Worm (Caenorhabditis elegans) whole organism, L1 larva: ENCODE results near the gene apc-2.

Source experiments
- C34B4.2 ChIP-seq: sonication (generic microtip); optimal IDR thresholded peaks from 2 replicates; lab custom pipeline; 2017; ENCODE audit warnings: mild to moderate bottlenecking, missing genetic modification characterization, missing compliant biosample characterization
- F16B12.6 ChIP-seq: fragments of 150-350 bp; optimal IDR thresholded peaks from 2 replicates; lab custom pipeline; 2014; ENCODE audit warnings: missing biosample characterization, missing genetic modification characterization
- Y116A8C.19 ChIP-seq: sonication (generic microtip); optimal IDR thresholded peaks from 2 replicates; lab custom pipeline; 2016; ENCODE audit warnings: missing compliant biosample characterization, missing genetic modification characterization, borderline replicate concordance
- aha-1 ChIP-seq: fragments of 150-350 bp; optimal IDR thresholded peaks from 2 replicates; lab custom pipeline; 2014; ENCODE audit warnings: missing biosample characterization, missing genetic modification characterization
- alr-1 ChIP-seq: fragments of 200-800 bp; sonication (Bioruptor generic); optimal IDR thresholded peaks from 2 replicates; lab custom pipeline; 2018; ENCODE audit warnings: borderline replicate concordance, mild to moderate bottlenecking, missing genetic modification characterization, missing compliant biosample characterization
- blmp-1 ChIP-seq: fragments of 150-350 bp; optimal IDR thresholded peaks from 2 replicates; lab custom pipeline; 2014; ENCODE audit warnings: missing biosample characterization, missing genetic modification characterization
- ceh-8 ChIP-seq: fragments of 200-800 bp; sonication (Bioruptor generic); optimal IDR thresholded peaks from 2 replicates; lab custom pipeline; 2018; ENCODE audit warnings: mild to moderate bottlenecking, missing genetic modification characterization, moderate library complexity, missing compliant biosample characterization
- ceh-82 ChIP-seq, 3 experiments: fragments of 150-350 bp in 1 of 3; sonication (generic microtip) in 2 of 3; optimal IDR thresholded peaks; 2 replicates each; lab custom pipeline; 2014 to 2017; ENCODE audit warnings: missing biosample characterization in 3 of 3, missing genetic modification characterization in 3 of 3
- ceh-90 ChIP-seq: sonication (generic microtip); optimal IDR thresholded peaks from 2 replicates; lab custom pipeline; 2016; ENCODE audit warnings: missing genetic modification characterization, missing compliant biosample characterization
- dsc-1 ChIP-seq: sonication (generic microtip); optimal IDR thresholded peaks from 2 replicates; lab custom pipeline; 2016; ENCODE audit warnings: mild to moderate bottlenecking, missing genetic modification characterization, missing compliant biosample characterization
- efl-1 ChIP-seq, 4 experiments: fragments of 150-350 bp; optimal IDR thresholded peaks in 3 of 4; peaks in 1 of 4; 1 replicate in 1 of 4; 2 replicates in 3 of 4; lab custom pipeline; 2014; ENCODE audit warnings: missing biosample characterization in 2 of 4, missing genetic modification characterization in 2 of 4, missing genetic modification reagents in 2 of 4
- efl-3 ChIP-seq: fragments of 200-800 bp; sonication (Bioruptor generic); optimal IDR thresholded peaks from 2 replicates; lab custom pipeline; 2018; ENCODE audit warnings: mild to moderate bottlenecking, missing genetic modification characterization, missing compliant biosample characterization
- egl-27 ChIP-seq, 2 experiments: fragments of 150-350 bp in 1 of 2; sonication (generic microtip); optimal IDR thresholded peaks; 3 replicates each; lab custom pipeline; 2017 to 2018; ENCODE audit warnings: missing biosample characterization in 2 of 2, missing genetic modification characterization in 2 of 2, missing genetic modification reagents in 2 of 2
- elt-3 ChIP-seq, 6 experiments: fragments of 150-350 bp in 1 of 6; sonication (generic microtip); optimal IDR thresholded peaks; 2 replicates each; lab custom pipeline; 2017 to 2018; ENCODE audit warnings: missing biosample characterization in 6 of 6, missing genetic modification characterization in 6 of 6, inconsistent platforms in 1 of 6
- fkh-4 ChIP-seq: sonication (generic microtip); optimal IDR thresholded peaks from 2 replicates; lab custom pipeline; 2016; ENCODE audit warnings: missing compliant biosample characterization, missing genetic modification characterization, borderline replicate concordance
- fkh-8 ChIP-seq: sonication (generic microtip); optimal IDR thresholded peaks from 2 replicates; lab custom pipeline; 2016; ENCODE audit warnings: mild to moderate bottlenecking, missing genetic modification characterization, missing compliant biosample characterization
- hlh-4 ChIP-seq: sonication (generic microtip); optimal IDR thresholded peaks from 2 replicates; lab custom pipeline; 2016; ENCODE audit warnings: mild to moderate bottlenecking, missing genetic modification characterization, missing compliant biosample characterization
- lin-13 ChIP-seq: fragments of 150-350 bp; optimal IDR thresholded peaks from 2 replicates; lab custom pipeline; 2014; ENCODE audit warnings: missing biosample characterization, missing genetic modification reagents, missing genetic modification characterization
- lin-14 ChIP-seq: fragments of 200-800 bp; sonication (Bioruptor generic); optimal IDR thresholded peaks from 2 replicates; lab custom pipeline; 2018; ENCODE audit warnings: mild to moderate bottlenecking, missing genetic modification characterization, moderate library complexity, missing compliant biosample characterization
- lin-15B ChIP-seq: fragments of 150-350 bp; sonication (generic microtip); optimal IDR thresholded peaks from 3 replicates; lab custom pipeline; 2014; ENCODE audit warnings: missing biosample characterization, missing genetic modification characterization
- lin-35 ChIP-seq, 2 experiments: fragments of 150-350 bp; optimal IDR thresholded peaks; 2 replicates each; lab custom pipeline; 2014; ENCODE audit warnings: missing biosample characterization in 2 of 2, missing genetic modification characterization in 2 of 2, missing genetic modification reagents in 2 of 2
- lin-39 ChIP-seq: fragments of 150-350 bp; optimal IDR thresholded peaks from 2 replicates; lab custom pipeline; 2014; ENCODE audit warnings: missing biosample characterization, missing genetic modification reagents, missing genetic modification characterization
- lir-3 ChIP-seq: sonication (generic microtip); optimal IDR thresholded peaks from 2 replicates; lab custom pipeline; 2016; ENCODE audit warnings: mild to moderate bottlenecking, missing genetic modification characterization, moderate library complexity, missing compliant biosample characterization; ENCODE audit not compliant: poor library complexity
- mdl-1 ChIP-seq, 2 experiments: fragments of 150-350 bp; optimal IDR thresholded peaks; 2 replicates each; lab custom pipeline; 2014 to 2017; ENCODE audit warnings: missing biosample characterization in 2 of 2, missing genetic modification characterization in 2 of 2, inconsistent platforms in 1 of 2
- nhr-11 ChIP-seq: fragments of 150-350 bp; optimal IDR thresholded peaks from 2 replicates; lab custom pipeline; 2014; ENCODE audit warnings: missing biosample characterization, missing genetic modification characterization
- nhr-12 ChIP-seq: sonication (generic microtip); optimal IDR thresholded peaks from 2 replicates; lab custom pipeline; 2017; ENCODE audit warnings: missing biosample characterization, missing genetic modification characterization
- nhr-20 ChIP-seq: sonication (generic microtip); optimal IDR thresholded peaks from 2 replicates; lab custom pipeline; 2016; ENCODE audit warnings: mild to moderate bottlenecking, missing genetic modification characterization, missing compliant biosample characterization
- nhr-47 ChIP-seq: sonication (generic microtip); optimal IDR thresholded peaks from 2 replicates; lab custom pipeline; 2016; ENCODE audit warnings: mild to moderate bottlenecking, missing genetic modification characterization, moderate library complexity, missing compliant biosample characterization
- nhr-71 ChIP-seq: sonication (generic microtip); optimal IDR thresholded peaks from 2 replicates; lab custom pipeline; 2016; ENCODE audit warnings: mild to moderate bottlenecking, missing genetic modification characterization, moderate library complexity, missing compliant biosample characterization
- nhr-76 ChIP-seq: sonication (generic microtip); optimal IDR thresholded peaks from 2 replicates; lab custom pipeline; 2017; ENCODE audit warnings: missing biosample characterization, missing genetic modification characterization
- nhr-84 ChIP-seq: sonication (generic microtip); optimal IDR thresholded peaks from 2 replicates; lab custom pipeline; 2017; ENCODE audit warnings: missing biosample characterization, missing genetic modification characterization
- nhr-85 ChIP-seq: sonication (generic microtip); peaks from one replicate; lab custom pipeline; 2016; ENCODE audit warnings: missing genetic modification characterization, inconsistent platforms, missing compliant biosample characterization
- pag-3 ChIP-seq: sonication (generic microtip); optimal IDR thresholded peaks from 2 replicates; lab custom pipeline; 2017; ENCODE audit warnings: missing genetic modification characterization, mild to moderate bottlenecking, missing compliant biosample characterization, antibody characterized with exemption, borderline replicate concordance; ENCODE audit not compliant: insufficient read depth
- pax-3 ChIP-seq: fragments of 200-800 bp; sonication (Bioruptor generic); optimal IDR thresholded peaks from 2 replicates; lab custom pipeline; 2018; ENCODE audit warnings: mild to moderate bottlenecking, missing genetic modification characterization, moderate library complexity, missing compliant biosample characterization
- pqm-1 ChIP-seq: sonication (generic microtip); optimal IDR thresholded peaks from 3 replicates; lab custom pipeline; 2017; ENCODE audit warnings: missing biosample characterization, missing genetic modification characterization
- rnt-1 ChIP-seq: sonication (generic microtip); optimal IDR thresholded peaks from 2 replicates; lab custom pipeline; 2016; ENCODE audit warnings: mild to moderate bottlenecking, missing genetic modification characterization, moderate library complexity, missing compliant biosample characterization
- snpc-4 ChIP-seq: fragments of 150-350 bp; optimal IDR thresholded peaks from 2 replicates; lab custom pipeline; 2014; ENCODE audit warnings: missing biosample characterization, missing genetic modification characterization
- snu-23 ChIP-seq: sonication (generic microtip); optimal IDR thresholded peaks from 2 replicates; lab custom pipeline; 2016; ENCODE audit warnings: missing genetic modification characterization, missing compliant biosample characterization
- sox-4 ChIP-seq: sonication (generic microtip); optimal IDR thresholded peaks from 2 replicates; lab custom pipeline; 2016; ENCODE audit warnings: missing genetic modification characterization, missing compliant biosample characterization
- sup-37 ChIP-seq: fragments of 200-800 bp; sonication (Bioruptor generic); optimal IDR thresholded peaks from 2 replicates; lab custom pipeline; 2018; ENCODE audit warnings: mild to moderate bottlenecking, missing genetic modification characterization, missing compliant biosample characterization
- swsn-7 ChIP-seq: sonication (generic microtip); optimal IDR thresholded peaks from 2 replicates; lab custom pipeline; 2016; ENCODE audit warnings: missing genetic modification characterization, missing compliant biosample characterization
- unc-62 ChIP-seq: fragments of 150-350 bp; optimal IDR thresholded peaks from 2 replicates; lab custom pipeline; 2014; ENCODE audit warnings: missing biosample characterization, missing genetic modification reagents, missing genetic modification characterization
- unc-98 ChIP-seq: fragments of 200-800 bp; sonication (Bioruptor generic); IDR thresholded peaks from 2 replicates; pipeline ENCODE4 v1.3.6; 2022; ENCODE audit warnings: missing genetic modification characterization, missing compliant biosample characterization
- zag-1 ChIP-seq: fragments of 150-350 bp; optimal IDR thresholded peaks from 2 replicates; lab custom pipeline; 2014; ENCODE audit warnings: missing biosample characterization, missing genetic modification characterization
- ztf-4 ChIP-seq: fragments of 150-350 bp; optimal IDR thresholded peaks from 2 replicates; lab custom pipeline; 2014; ENCODE audit warnings: missing biosample characterization, missing genetic modification characterization

Gene apc-2

ce11 chrIII:8121132-8121531 lies 40.7 kb downstream of the apc-2 start, which contains the start of gene gei-8:
gei-8 (minus strand) TSS chrIII:8121232.
- TF ChIP-seq C34B4.2 (tag; lab: Kevin White, UChicago) (no peak), dsc-1 (tag; lab: Kevin White, UChicago) (peak; percentile 38)
- TF ChIP-seq, all 84 proteins: peak for 1

ce11 chrIII:8121923-8122322 lies 41.5 kb downstream of the apc-2 start:
- TF ChIP-seq ztf-4 (tag; lab: Kevin White, UChicago) = peak; percentile 23
- no peak for TF ChIP-seq sox-4 (tag; lab: Kevin White, UChicago)
- TF ChIP-seq alr-1 (tag; lab: Kevin White, UChicago) = no peak
- TF ChIP-seq swsn-7 (tag; lab: Kevin White, UChicago) = peak; percentile 2
- TF ChIP-seq lir-3 (tag; lab: Kevin White, UChicago) = no peak
- TF ChIP-seq nhr-47 = peak; percentile 66
- no peak for TF ChIP-seq lin-15B (tag; lab: Kevin White, UChicago)
- peak; percentile 75 for TF ChIP-seq dsc-1 (tag; lab: Kevin White, UChicago)
- TF ChIP-seq efl-1 (optimal IDR thresholded peaks at IDR 0.05; lab: Kevin White, UChicago) = no peak
- TF ChIP-seq efl-1 (GFP tag; optimal IDR thresholded peaks at IDR 0.05 in 1 of 2; lab: Kevin White, UChicago) = peak in 1 of 2 experiments; percentile 51
- TF ChIP-seq efl-3 (GFP tag; lab: Kevin White, UChicago) = no peak
- peak; percentile 21 for TF ChIP-seq hlh-4 (tag; lab: Kevin White, UChicago)
- peak; percentile 89 for TF ChIP-seq fkh-8 (tag; lab: Kevin White, UChicago)
- no peak for TF ChIP-seq elt-3 (tag; optimal IDR thresholded peaks at IDR 0.05; lab: Kevin White, UChicago)
- peak; percentile 13 for TF ChIP-seq lin-14 (GFP tag; lab: Kevin White, UChicago)
- TF ChIP-seq Y116A8C.19 (tag; lab: Kevin White, UChicago) = no peak
- TF ChIP-seq pax-3 = peak; percentile 26
- peak; percentile 81 for TF ChIP-seq nhr-71 (tag; lab: Kevin White, UChicago)
- no peak for TF ChIP-seq blmp-1 (tag; lab: Kevin White, UChicago)
- TF ChIP-seq unc-98 (GFP tag; lab: Robert Waterston, UW) = no peak
- no peak for TF ChIP-seq pqm-1 (tag; lab: Kevin White, UChicago)
- no peak for TF ChIP-seq aha-1
- TF ChIP-seq nhr-20 (tag; lab: Kevin White, UChicago) = peak; percentile 19

ce11 chrIII:8124323-8124722 lies 43.9 kb downstream of the apc-2 start:
- no peak for TF ChIP-seq pqm-1 (tag; lab: Kevin White, UChicago)
- TF ChIP-seq C34B4.2 (tag; lab: Kevin White, UChicago) = no peak
- TF ChIP-seq aha-1 = no peak
- TF ChIP-seq nhr-47 = peak; percentile 50
- peak; percentile 16 for TF ChIP-seq fkh-8 (tag; lab: Kevin White, UChicago)
- no peak for TF ChIP-seq zag-1 (tag; lab: Kevin White, UChicago)
- no peak for TF ChIP-seq F16B12.6
- peak in 1 of 2 experiments; percentile 34 for TF ChIP-seq mdl-1 (tag; optimal IDR thresholded peaks at IDR 0.05; lab: Kevin White, UChicago)
- peak; percentile 70 for TF ChIP-seq snu-23 (GFP tag; lab: Kevin White, UChicago)
- peak; percentile 72 to 84 for TF ChIP-seq efl-1 (optimal IDR thresholded peaks at IDR 0.05; lab: Kevin White, UChicago)
- peak; percentile 36 to 94 for TF ChIP-seq efl-1 (GFP tag; optimal IDR thresholded peaks at IDR 0.05 in 1 of 2; lab: Kevin White, UChicago)
- no peak for TF ChIP-seq nhr-76 (tag; lab: Kevin White, UChicago)
- no peak for TF ChIP-seq ceh-8
- peak; percentile 40 to 52 for TF ChIP-seq lin-35 (GFP tag; optimal IDR thresholded peaks at IDR 0.05; lab: Kevin White, UChicago)
- peak; percentile 61 for TF ChIP-seq blmp-1 (tag; lab: Kevin White, UChicago)
- TF ChIP-seq fkh-4 (tag; lab: Kevin White, UChicago) = no peak
- TF ChIP-seq lin-13 (GFP tag; lab: Kevin White, UChicago) = peak; percentile 20
- TF ChIP-seq lin-39 (tag; lab: Kevin White, UChicago) = no peak
- TF ChIP-seq sup-37 (GFP tag; lab: Kevin White, UChicago) = no peak
- TF ChIP-seq pag-3 = no peak
- no peak for TF ChIP-seq nhr-84 (tag; lab: Kevin White, UChicago)
- TF ChIP-seq snpc-4 = no peak
- no peak for TF ChIP-seq nhr-12 (tag; lab: Kevin White, UChicago)
- TF ChIP-seq unc-62 (GFP tag; lab: Kevin White, UChicago) = no peak
- TF ChIP-seq unc-98 (GFP tag; lab: Robert Waterston, UW) = no peak
- peak; percentile 40 for TF ChIP-seq nhr-20 (tag; lab: Kevin White, UChicago)
- TF ChIP-seq ceh-82 (tag; optimal IDR thresholded peaks at IDR 0.05; lab: Kevin White, UChicago) = peak; percentile 0 to 62 (median 9)
- TF ChIP-seq elt-3 (tag; optimal IDR thresholded peaks at IDR 0.05; lab: Kevin White, UChicago) = peak in 1 of 6 experiments; percentile 59
- no peak for TF ChIP-seq nhr-11
- TF ChIP-seq lin-14 (GFP tag; lab: Kevin White, UChicago) = peak; percentile 89
- peak; percentile 77 for TF ChIP-seq nhr-85 (tag; lab: Kevin White, UChicago)
- TF ChIP-seq rnt-1 = peak; percentile 67
- no peak for TF ChIP-seq egl-27 (tag; optimal IDR thresholded peaks at IDR 0.05; lab: Kevin White, UChicago)
- TF ChIP-seq ceh-90 (tag; lab: Kevin White, UChicago) = no peak
- TF ChIP-seq lir-3 (tag; lab: Kevin White, UChicago) = no peak
